Worm (Caenorhabditis elegans): ENCODE measurements around the gene str-93.

str-93 gene

DNA sequence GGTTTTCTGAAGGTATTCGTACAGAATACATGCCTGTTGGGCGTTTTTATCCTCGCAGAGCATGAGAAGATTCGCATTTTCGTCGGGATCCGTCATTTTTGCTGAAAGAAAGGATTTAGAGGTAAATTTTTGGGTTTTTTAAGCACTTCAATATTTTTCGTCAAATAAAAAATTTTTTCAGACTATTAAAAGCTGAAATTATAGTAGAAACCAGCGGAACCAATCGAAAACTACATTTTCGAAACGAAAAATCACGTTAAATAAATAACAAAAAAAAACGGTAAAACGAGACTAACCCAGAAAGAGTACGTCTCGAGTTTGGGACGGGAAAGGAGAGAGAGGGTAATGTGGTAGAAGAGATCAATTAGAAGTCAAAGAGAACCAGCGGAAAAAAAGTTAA, 22.8 kb downstream of the str-93 start, which contains the start of gene fbxa-192:
fbxa-192 (minus strand) TSS at position 101 of the 400 bp plus-strand sequence.
- no peak for TF ChIP-seq ztf-29 (GFP tag; IDR thresholded peaks at IDR 0.05)
- TF ChIP-seq ref-1 (GFP tag; conservative IDR thresholded peaks at IDR 0.05) = no peak
- TF ChIP-seq ztf-23 (GFP tag; IDR thresholded peaks at IDR 0.05) = no peak
- TF ChIP-seq klf-2 (GFP tag; conservative IDR thresholded peaks at IDR 0.05) = no peak
- TF ChIP-seq T22C8.4 (GFP tag; IDR thresholded peaks at IDR 0.05) = no peak
- no peak for TF ChIP-seq tab-1 (GFP tag; IDR thresholded peaks at IDR 0.05)
- TF ChIP-seq med-1 (GFP tag; optimal IDR thresholded peaks at IDR 0.05; ENCODE audit: insufficient read depth) = no peak
- TF ChIP-seq cog-1 (tag; optimal IDR thresholded peaks at IDR 0.05) = no peak
- TF ChIP-seq flt-1 (GFP tag; IDR thresholded peaks at IDR 0.05) = no peak

DNA sequence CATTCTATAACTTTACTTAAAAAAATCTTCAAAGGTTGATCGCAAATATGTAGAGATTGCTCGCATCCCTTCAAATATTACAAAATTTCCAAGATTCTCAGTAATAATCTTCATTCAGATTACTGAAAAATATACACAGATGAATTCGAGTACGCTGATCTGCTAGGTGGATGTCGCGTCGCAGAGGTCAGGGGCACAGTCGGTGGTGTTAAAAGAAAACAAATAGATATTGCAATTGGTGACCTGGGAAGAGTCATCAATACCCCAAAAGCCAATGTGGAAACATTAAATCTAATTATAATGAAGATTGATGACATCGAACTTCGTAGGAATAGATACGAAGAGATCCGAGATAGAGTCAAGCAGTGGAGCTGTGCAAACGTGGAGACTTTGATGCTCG, 44.7 kb downstream of the str-93 start, which contains the start of gene F57G4.10:
F57G4.10 (plus strand) TSS at position 301 of the 400 bp plus-strand sequence.
- TF ChIP-seq klf-2 (GFP tag; conservative IDR thresholded peaks at IDR 0.05) (no peak), tab-1 (GFP tag; IDR thresholded peaks at IDR 0.05) (no peak), ztf-29 (GFP tag; IDR thresholded peaks at IDR 0.05) (no peak), ref-1 (GFP tag; conservative IDR thresholded peaks at IDR 0.05) (no peak), cog-1 (tag; optimal IDR thresholded peaks at IDR 0.05) (no peak), med-1 (GFP tag; optimal IDR thresholded peaks at IDR 0.05; ENCODE audit: insufficient read depth) (no peak), T22C8.4 (GFP tag; IDR thresholded peaks at IDR 0.05) (no peak), flt-1 (GFP tag; IDR thresholded peaks at IDR 0.05) (no peak), ztf-23 (GFP tag; IDR thresholded peaks at IDR 0.05) (no peak)

DNA sequence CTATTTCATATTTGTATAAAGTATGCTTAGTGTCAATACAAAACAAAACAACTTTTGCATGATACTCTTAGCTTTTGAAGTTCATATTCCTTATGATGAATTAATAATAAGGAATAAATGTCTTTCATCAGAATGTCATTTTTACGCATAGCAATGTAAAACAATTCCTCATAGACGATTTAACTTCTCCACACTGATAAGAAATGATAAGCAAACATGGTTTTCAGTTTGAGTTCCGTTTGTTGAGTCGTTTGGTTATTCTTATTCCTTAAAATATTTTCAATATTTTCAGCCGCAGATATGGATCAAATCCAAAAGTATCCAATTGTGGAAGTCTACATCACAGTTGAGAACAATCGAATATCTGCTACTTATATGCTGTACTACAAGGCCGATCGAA, 48.3 kb downstream of the str-93 start, which contains the start of gene F57G4.11:
F57G4.11 (plus strand) TSS at position 301 of the 400 bp plus-strand sequence.
- TF ChIP-seq ref-1 (GFP tag; conservative IDR thresholded peaks at IDR 0.05) (no peak), flt-1 (GFP tag; IDR thresholded peaks at IDR 0.05) (no peak), klf-2 (GFP tag; conservative IDR thresholded peaks at IDR 0.05) (no peak), med-1 (GFP tag; optimal IDR thresholded peaks at IDR 0.05; ENCODE audit: insufficient read depth) (no peak), ztf-23 (GFP tag; IDR thresholded peaks at IDR 0.05) (no peak), ztf-29 (GFP tag; IDR thresholded peaks at IDR 0.05) (no peak), tab-1 (GFP tag; IDR thresholded peaks at IDR 0.05) (no peak), T22C8.4 (GFP tag; IDR thresholded peaks at IDR 0.05) (no peak), cog-1 (tag; optimal IDR thresholded peaks at IDR 0.05) (no peak)

DNA sequence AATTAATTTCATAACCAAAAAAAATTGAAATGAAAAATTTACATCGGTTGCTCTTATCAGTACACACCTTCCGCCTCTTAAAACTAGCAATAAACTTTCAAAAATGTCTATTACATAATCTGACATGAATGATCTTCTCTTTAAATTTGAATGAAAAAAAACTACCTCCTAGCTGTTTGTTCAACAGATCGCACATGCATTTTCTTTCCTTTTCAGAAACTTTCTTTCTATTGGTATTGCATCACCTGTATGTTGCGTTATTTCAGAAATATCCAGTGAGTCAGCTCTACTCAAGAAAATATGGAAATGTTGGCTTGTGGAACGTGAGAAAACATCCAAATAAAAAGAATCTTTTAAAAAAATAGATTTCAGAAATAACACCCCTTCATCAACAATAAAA, 50.0 kb downstream of the str-93 start, which contains the start of gene F57G4.1:
F57G4.1 (plus strand) TSS at position 301 of the 400 bp plus-strand sequence.
- TF ChIP-seq tab-1 (GFP tag; IDR thresholded peaks at IDR 0.05) (no peak), klf-2 (GFP tag; conservative IDR thresholded peaks at IDR 0.05) (no peak), med-1 (GFP tag; optimal IDR thresholded peaks at IDR 0.05; ENCODE audit: insufficient read depth) (no peak), flt-1 (GFP tag; IDR thresholded peaks at IDR 0.05) (no peak), ztf-23 (GFP tag; IDR thresholded peaks at IDR 0.05) (no peak), ztf-29 (GFP tag; IDR thresholded peaks at IDR 0.05) (no peak), ref-1 (GFP tag; conservative IDR thresholded peaks at IDR 0.05) (no peak), cog-1 (tag; optimal IDR thresholded peaks at IDR 0.05) (no peak), T22C8.4 (GFP tag; IDR thresholded peaks at IDR 0.05) (no peak)

All from whole organism, midembryonic.